Worm (Caenorhabditis elegans) whole organism, L4 larva: ENCODE measurements around the gene R05G6.1.

Source experiments
- F10B5.3 ChIP-seq: sonication (generic microtip); optimal IDR thresholded peaks from 2 replicates; lab custom pipeline; 2016; ENCODE audit warnings: mild to moderate bottlenecking, missing genetic modification characterization, missing compliant biosample characterization
- F26F4.8 ChIP-seq: fragments of 200-800 bp; sonication (Bioruptor generic); conservative IDR thresholded peaks from 2 replicates; pipeline ENCODE4 v1.3.6; 2022; ENCODE audit warnings: missing genetic modification characterization, missing compliant biosample characterization
- F37D6.2 ChIP-seq: sonication (generic microtip); optimal IDR thresholded peaks from 2 replicates; lab custom pipeline; 2016; ENCODE audit warnings: mild to moderate bottlenecking, missing genetic modification characterization, missing compliant biosample characterization
- F49E8.2 ChIP-seq: sonication (generic microtip); optimal IDR thresholded peaks from 2 replicates; lab custom pipeline; 2016; ENCODE audit warnings: missing compliant biosample characterization, mild to moderate bottlenecking, missing genetic modification characterization, borderline replicate concordance
- T20F7.1 ChIP-seq: fragments of 200-800 bp; sonication (Bioruptor generic); optimal IDR thresholded peaks from 2 replicates; lab custom pipeline; 2018; ENCODE audit warnings: mild to moderate bottlenecking, missing genetic modification characterization, missing compliant biosample characterization
- Y5F2A.4 ChIP-seq: fragments of 200-800 bp; sonication (Bioruptor generic); optimal IDR thresholded peaks from 2 replicates; lab custom pipeline; 2018; ENCODE audit warnings: mild to moderate bottlenecking, missing genetic modification characterization, missing compliant biosample characterization
- aha-1 ChIP-seq: fragments of 150-350 bp; peaks from one replicate; lab custom pipeline; 2014; ENCODE audit warnings: missing biosample characterization, missing genetic modification characterization
- ceh-28 ChIP-seq: fragments of 150-350 bp; optimal IDR thresholded peaks from 2 replicates; lab custom pipeline; 2014; ENCODE audit warnings: missing biosample characterization, missing genetic modification reagents, missing genetic modification characterization
- cey-2 ChIP-seq: sonication (generic microtip); optimal IDR thresholded peaks from 3 replicates; lab custom pipeline; 2017; ENCODE audit warnings: missing genetic modification characterization, mild to moderate bottlenecking, missing compliant biosample characterization, antibody characterized with exemption, borderline replicate concordance; ENCODE audit not compliant: insufficient read depth
- ctbp-1 ChIP-seq: fragments of 200-800 bp; sonication (Bioruptor generic); IDR thresholded peaks from 2 replicates; pipeline ENCODE4 v1.3.6; 2022; ENCODE audit warnings: missing genetic modification reagents, missing genetic modification characterization, missing compliant biosample characterization
- daf-16 ChIP-seq, 3 experiments: sonication (generic microtip); optimal IDR thresholded peaks; 2 replicates each; lab custom pipeline; 2016 to 2017; ENCODE audit warnings: missing genetic modification characterization in 3 of 3, missing genetic modification reagents in 3 of 3, mild to moderate bottlenecking in 2 of 3, missing compliant biosample characterization in 2 of 3, missing biosample characterization in 1 of 3, moderate library complexity in 1 of 3
- dmd-6 ChIP-seq: fragments of 200-800 bp; sonication (Bioruptor generic); IDR thresholded peaks from 2 replicates; pipeline ENCODE4 v1.3.6; 2022; ENCODE audit warnings: missing genetic modification reagents, missing genetic modification characterization, missing compliant biosample characterization
- dmd-8 ChIP-seq: fragments of 200-800 bp; sonication (Bioruptor generic); IDR thresholded peaks from 2 replicates; pipeline ENCODE4 v1.3.6; 2022; ENCODE audit warnings: missing genetic modification characterization, missing compliant biosample characterization
- dpl-1 ChIP-seq: fragments of 150-350 bp; optimal IDR thresholded peaks from 2 replicates; lab custom pipeline; 2014; ENCODE audit warnings: missing biosample characterization, missing genetic modification reagents, missing genetic modification characterization
- duxl-1 ChIP-seq: sonication (generic microtip); optimal IDR thresholded peaks from 2 replicates; lab custom pipeline; 2016; ENCODE audit warnings: mild to moderate bottlenecking, missing genetic modification characterization, moderate library complexity, missing compliant biosample characterization; ENCODE audit not compliant: poor library complexity
- dve-1 ChIP-seq: sonication (generic microtip); optimal IDR thresholded peaks from 2 replicates; lab custom pipeline; 2017; ENCODE audit warnings: antibody characterized with exemption, mild to moderate bottlenecking, missing genetic modification characterization, missing compliant biosample characterization; ENCODE audit not compliant: insufficient read depth
- egl-27 ChIP-seq: sonication (generic microtip); optimal IDR thresholded peaks from 3 replicates; lab custom pipeline; 2017; ENCODE audit warnings: missing biosample characterization, missing genetic modification reagents, missing genetic modification characterization
- fos-1 ChIP-seq: fragments of 150-350 bp; optimal IDR thresholded peaks from 2 replicates; lab custom pipeline; 2014; ENCODE audit warnings: missing biosample characterization, missing genetic modification characterization
- gei-8 ChIP-seq: fragments of 200-800 bp; sonication (Bioruptor generic); optimal IDR thresholded peaks from 2 replicates; lab custom pipeline; 2018; ENCODE audit warnings: mild to moderate bottlenecking, missing genetic modification characterization, missing compliant biosample characterization
- hlh-11 ChIP-seq: fragments of 200-800 bp; sonication (Bioruptor generic); optimal IDR thresholded peaks from 2 replicates; lab custom pipeline; 2018; ENCODE audit warnings: mild to moderate bottlenecking, missing genetic modification characterization, missing compliant biosample characterization
- hlh-30 ChIP-seq: sonication (generic microtip); optimal IDR thresholded peaks from 2 replicates; lab custom pipeline; 2017; ENCODE audit warnings: antibody characterized with exemption, mild to moderate bottlenecking, missing genetic modification characterization, missing compliant biosample characterization; ENCODE audit not compliant: insufficient read depth
- jun-1 ChIP-seq: fragments of 150-350 bp; optimal IDR thresholded peaks from 2 replicates; lab custom pipeline; 2014; ENCODE audit warnings: missing biosample characterization, missing genetic modification reagents, missing genetic modification characterization
- lin-1 ChIP-seq: fragments of 200-800 bp; sonication (Bioruptor generic); IDR thresholded peaks from 2 replicates; pipeline ENCODE4 v1.3.6; 2022; ENCODE audit warnings: missing genetic modification reagents, missing genetic modification characterization, missing compliant biosample characterization
- lin-38 ChIP-seq: fragments of 200-800 bp; sonication (Bioruptor generic); IDR thresholded peaks from 2 replicates; pipeline ENCODE4 v1.3.6; 2022; ENCODE audit warnings: missing genetic modification reagents, missing genetic modification characterization, missing compliant biosample characterization
- lsy-2 ChIP-seq, 2 experiments: fragments of 150-350 bp in 1 of 2; sonication (generic microtip) in 1 of 2; optimal IDR thresholded peaks; 2 replicates each; lab custom pipeline; 2014 to 2017; ENCODE audit warnings: missing biosample characterization in 2 of 2, missing genetic modification characterization in 2 of 2
- madf-5 ChIP-seq, 2 experiments: fragments of 200-800 bp; sonication (Bioruptor generic); IDR thresholded peaks; 2 replicates each; pipeline ENCODE4 v1.3.6; 2022; ENCODE audit warnings: missing compliant biosample characterization in 2 of 2, missing genetic modification characterization in 2 of 2
- mes-2 ChIP-seq: sonication (generic microtip); optimal IDR thresholded peaks from 2 replicates; lab custom pipeline; 2016; ENCODE audit warnings: missing genotype, mild to moderate bottlenecking, missing genetic modification characterization, missing compliant biosample characterization; ENCODE audit not compliant: poor library complexity, severe bottlenecking
- nhr-102 ChIP-seq: sonication (generic microtip); optimal IDR thresholded peaks from 2 replicates; lab custom pipeline; 2016; ENCODE audit warnings: mild to moderate bottlenecking, missing genetic modification characterization, moderate library complexity, missing compliant biosample characterization
- nhr-111 ChIP-seq: fragments of 200-800 bp; sonication (Bioruptor generic); optimal IDR thresholded peaks from 2 replicates; lab custom pipeline; 2018; ENCODE audit warnings: mild to moderate bottlenecking, missing genetic modification characterization, missing compliant biosample characterization
- nhr-237 ChIP-seq: sonication (generic microtip); optimal IDR thresholded peaks from 2 replicates; lab custom pipeline; 2017; ENCODE audit warnings: missing biosample characterization, missing genetic modification characterization
- nhr-25 ChIP-seq: sonication (generic microtip); optimal IDR thresholded peaks from 2 replicates; lab custom pipeline; 2017; ENCODE audit warnings: missing genetic modification characterization, mild to moderate bottlenecking, missing compliant biosample characterization, antibody characterized with exemption, moderate library complexity, borderline replicate concordance; ENCODE audit not compliant: insufficient read depth
- nhr-6 ChIP-seq: fragments of 150-350 bp; optimal IDR thresholded peaks from 2 replicates; lab custom pipeline; 2014; ENCODE audit warnings: missing biosample characterization, missing genetic modification characterization
- pha-4 ChIP-seq, 2 experiments: fragments of 150-350 bp in 1 of 2; fragments of 200-800 bp in 1 of 2; sonication (Bioruptor generic) in 1 of 2; IDR thresholded peaks in 1 of 2; optimal IDR thresholded peaks in 1 of 2; 2 replicates each; pipeline versions ENCODE4 v1.3.6 to Lab custom; 2014 to 2022; ENCODE audit warnings: missing genetic modification characterization in 2 of 2, missing genetic modification reagents in 2 of 2, missing biosample characterization in 1 of 2, missing compliant biosample characterization in 1 of 2
- php-3 ChIP-seq: fragments of 200-800 bp; sonication (Bioruptor generic); IDR thresholded peaks from 2 replicates; pipeline ENCODE4 v1.3.6; 2022; ENCODE audit warnings: missing genetic modification reagents, missing genetic modification characterization, missing compliant biosample characterization
- skn-1 ChIP-seq: fragments of 150-350 bp; optimal IDR thresholded peaks from 2 replicates; lab custom pipeline; 2014; ENCODE audit warnings: missing biosample characterization, missing genetic modification characterization
- spr-1 ChIP-seq: sonication (generic microtip); optimal IDR thresholded peaks from 2 replicates; lab custom pipeline; 2016; ENCODE audit warnings: mild to moderate bottlenecking, missing genetic modification characterization, missing compliant biosample characterization
- tra-1 ChIP-seq: fragments of 200-800 bp; sonication (Bioruptor generic); IDR thresholded peaks from 2 replicates; pipeline ENCODE4 v1.3.6; 2022; ENCODE audit warnings: missing genetic modification reagents, missing genetic modification characterization, missing compliant biosample characterization
- unc-62 ChIP-seq, 3 experiments: fragments of 150-350 bp in 1 of 3; sonication (generic microtip); optimal IDR thresholded peaks in 2 of 3; peaks in 1 of 3; 1 replicate in 1 of 3; 2 replicates in 2 of 3; lab custom pipeline; 2014 to 2017; ENCODE audit warnings: missing biosample characterization in 3 of 3, missing genetic modification characterization in 3 of 3, missing genetic modification reagents in 3 of 3, missing genotype in 1 of 3
- zag-1 ChIP-seq: fragments of 150-350 bp; optimal IDR thresholded peaks from 2 replicates; lab custom pipeline; 2014; ENCODE audit warnings: missing biosample characterization, missing genetic modification characterization
- zfp-3 ChIP-seq: fragments of 200-800 bp; sonication (Bioruptor generic); conservative IDR thresholded peaks from 2 replicates; pipeline ENCODE4 v1.3.6; 2022; ENCODE audit warnings: missing genetic modification reagents, missing genetic modification characterization, missing compliant biosample characterization

R05G6.1 gene

DNA sequence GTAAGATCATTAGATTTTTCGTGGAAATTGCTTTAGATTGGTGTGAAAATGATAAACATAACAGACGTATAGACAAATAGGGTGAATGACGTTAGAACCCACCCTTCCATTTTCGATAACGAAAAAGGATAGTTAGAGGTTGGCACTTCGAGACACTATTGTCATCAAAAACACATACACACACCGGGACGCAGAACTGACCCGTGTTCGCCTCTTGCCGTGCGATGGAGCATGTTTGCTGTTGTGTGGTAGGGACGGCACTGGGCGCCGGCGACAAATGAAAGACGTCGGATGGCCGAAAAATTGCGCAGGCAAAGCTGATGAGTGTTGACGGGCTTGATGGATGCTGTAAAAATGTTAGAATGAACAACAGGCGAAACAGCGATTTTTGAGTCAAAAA, 17.4 kb downstream of the R05G6.1 start (continued):
- TF ChIP-seq nhr-111 (GFP tag; lab: Kevin White, UChicago) (no peak), cey-2 (no peak)

DNA sequence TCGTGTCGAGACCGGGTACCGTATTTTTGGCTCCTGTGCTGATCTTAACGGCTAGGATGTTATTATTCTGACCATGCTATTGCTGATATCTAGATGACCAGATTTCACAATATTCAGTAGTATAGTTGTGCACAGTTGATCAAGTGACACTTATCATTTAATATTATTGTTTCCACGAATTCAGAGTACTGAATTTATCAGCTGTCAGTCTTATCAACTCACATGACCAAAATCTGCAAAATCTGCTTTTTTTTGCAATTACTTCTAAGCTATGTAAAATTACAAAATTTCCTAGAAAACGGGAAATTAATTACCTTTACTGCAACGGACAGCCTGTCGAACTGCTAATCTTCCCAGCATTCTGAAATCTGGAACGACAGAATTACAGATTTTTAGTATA, 18.0 kb downstream of the R05G6.1 start, which contains the start of gene pam-1:
TSS of gene pam-1 (minus strand) at position 368 of the 400 bp plus-strand sequence.
- TF ChIP-seq F37D6.2 (tag; lab: Kevin White, UChicago) (no peak), dmd-6 (GFP tag; lab: Robert Waterston, UW) (peak; percentile 25; the same call in 1 of the 2 replicates), skn-1 (tag; lab: Kevin White, UChicago) (no peak), pha-4 (GFP tag; IDR thresholded peaks at IDR 0.05; lab: Robert Waterston, UW) (no peak), pha-4 (tag; optimal IDR thresholded peaks at IDR 0.05; lab: Kevin White, UChicago) (no peak), php-3 (GFP tag; lab: Robert Waterston, UW) (0 out of 2 replicates have a peak, but pooled peaks have one; percentile 29), mes-2 (tag; lab: Kevin White, UChicago) (no peak), F10B5.3 (no peak), dve-1 (tag; lab: Kevin White, UChicago) (peak; percentile 43), hlh-11 (tag; lab: Kevin White, UChicago) (peak; percentile 3), madf-5 (GFP tag; IDR thresholded peaks at IDR 0.05; lab: Robert Waterston, UW) (no peak), fos-1 (tag; lab: Kevin White, UChicago) (no peak), F49E8.2 (tag; lab: Kevin White, UChicago) (peak; percentile 49), dpl-1 (GFP tag; lab: Kevin White, UChicago) (no peak), Y5F2A.4 (GFP tag; lab: Kevin White, UChicago) (no peak), daf-16 (GFP tag; optimal IDR thresholded peaks at IDR 0.05; lab: Kevin White, UChicago) (no peak), daf-16 (tag; optimal IDR thresholded peaks at IDR 0.05; lab: Kevin White, UChicago) (peak; percentile 64)
- TF ChIP-seq, all 104 proteins: peak for 6

DNA sequence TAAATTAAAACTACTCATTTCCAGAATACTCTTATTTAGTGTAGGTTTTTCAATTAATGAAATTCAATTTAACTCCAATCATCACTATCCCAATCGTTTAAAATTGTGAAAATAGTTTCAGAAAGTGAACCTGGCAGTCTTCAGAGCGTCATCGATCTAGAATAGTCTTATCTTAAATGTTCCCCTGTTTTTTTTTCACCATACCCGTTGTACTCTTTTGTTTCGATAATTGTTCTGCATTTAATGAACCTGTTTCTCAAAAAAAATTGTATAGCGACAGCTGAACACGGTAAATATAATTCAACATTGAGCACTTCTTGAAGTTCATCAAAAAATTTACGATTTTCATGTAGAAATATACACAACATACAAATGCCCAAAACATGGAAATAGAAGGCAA, 18.8 kb downstream of the R05G6.1 start:
- no peak for TF ChIP-seq nhr-6 (tag; lab: Kevin White, UChicago)
- no peak for TF ChIP-seq lin-1 (GFP tag; lab: Robert Waterston, UW)
- no peak for TF ChIP-seq egl-27 (tag; lab: Kevin White, UChicago)
- no peak for TF ChIP-seq gei-8 (GFP tag; lab: Kevin White, UChicago)
- peak; percentile 30 for TF ChIP-seq T20F7.1 (GFP tag; lab: Kevin White, UChicago)
- TF ChIP-seq hlh-30: no peak
- no peak for TF ChIP-seq tra-1
- no peak for TF ChIP-seq nhr-237
- TF ChIP-seq hlh-11 (tag; lab: Kevin White, UChicago): no peak
- TF ChIP-seq duxl-1 (tag; lab: Kevin White, UChicago): no peak
- peak; percentile 83 for TF ChIP-seq aha-1
- TF ChIP-seq F37D6.2 (tag; lab: Kevin White, UChicago): no peak
- no peak for TF ChIP-seq mes-2 (tag; lab: Kevin White, UChicago)
- 0 out of 2 replicates have a peak, but pooled peaks have one; percentile 24 for TF ChIP-seq zfp-3 (GFP tag; lab: Robert Waterston, UW)
- no peak for TF ChIP-seq dmd-8 (GFP tag; lab: Robert Waterston, UW)
- TF ChIP-seq zag-1: no peak
- no peak for TF ChIP-seq ctbp-1
- TF ChIP-seq unc-62 (GFP tag; optimal IDR thresholded peaks at IDR 0.05 in 1 of 2; lab: Kevin White, UChicago): no peak
- no peak for TF ChIP-seq unc-62 (tag; optimal IDR thresholded peaks at IDR 0.05; lab: Kevin White, UChicago)
- no peak for TF ChIP-seq jun-1 (tag; lab: Kevin White, UChicago)
- no peak for TF ChIP-seq spr-1 (tag; lab: Kevin White, UChicago)
- TF ChIP-seq lsy-2 (tag; optimal IDR thresholded peaks at IDR 0.05; lab: Kevin White, UChicago): no peak
- no peak for TF ChIP-seq F26F4.8 (GFP tag; lab: Robert Waterston, UW)
- TF ChIP-seq ceh-28 (tag; lab: Kevin White, UChicago): no peak
- TF ChIP-seq lin-38 (GFP tag; lab: Robert Waterston, UW): peak; percentile 41
- no peak for TF ChIP-seq nhr-102 (tag; lab: Kevin White, UChicago)
- TF ChIP-seq daf-16 (GFP tag; optimal IDR thresholded peaks at IDR 0.05; lab: Kevin White, UChicago): no peak
- TF ChIP-seq daf-16 (tag; optimal IDR thresholded peaks at IDR 0.05; lab: Kevin White, UChicago): peak; percentile 30
- TF ChIP-seq madf-5 (GFP tag; IDR thresholded peaks at IDR 0.05; lab: Robert Waterston, UW): no peak
- no peak for TF ChIP-seq nhr-25 (tag; lab: Kevin White, UChicago)
